Fruit fly (Drosophila melanogaster) S2 (cell line): ENCODE measurements around the gene Trm7-34.

Experiments used
- CG8478 ChIP-seq: fragments of >200 bp; optimal IDR thresholded peaks from 2 replicates; lab custom pipeline; 2018
- CTCF ChIP-seq, 2 experiments: fragments of >200 bp; optimal IDR thresholded peaks; 2 replicates each; lab custom pipeline; 2018

DNA sequence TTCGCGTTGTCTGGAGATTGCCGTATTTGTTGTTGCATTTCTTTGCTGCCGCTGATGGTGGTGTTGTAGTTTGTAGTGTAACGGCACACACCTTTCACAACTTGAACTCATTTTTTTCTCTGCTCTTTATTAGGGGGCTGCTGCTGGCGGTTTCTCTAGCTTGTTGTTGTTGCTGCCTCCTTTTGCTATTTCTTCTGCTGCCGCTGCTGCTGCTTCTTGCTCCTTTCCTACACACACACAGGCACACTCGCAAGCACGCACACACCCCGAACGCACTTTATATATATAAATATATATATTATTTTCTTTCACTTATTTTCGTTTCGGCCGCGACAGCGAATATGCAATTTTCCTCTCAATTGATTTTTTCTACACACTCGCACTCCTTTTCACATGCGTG is 36.5 kb downstream of the Trm7-34 start:
- TF ChIP-seq CTCF (optimal IDR thresholded peaks at IDR 0.05; lab: Kevin White, UChicago) (no peak), CG8478 (no peak)
